Fruit fly (Drosophila melanogaster) whole organism, embryonic: Measurements from ENCODE around the gene mRpS18C.

ENCODE experiments used
- Atf-2 ChIP-seq: fragments of 200-800 bp; sonication (Bioruptor generic); optimal IDR thresholded peaks from 2 replicates; lab custom pipeline; 2016; ENCODE audit warnings: missing biosample characterization, missing genetic modification characterization
- Bdp1 ChIP-seq: fragments of 200-800 bp; sonication (Bioruptor generic); optimal IDR thresholded peaks from 3 replicates; lab custom pipeline; 2016; ENCODE audit warnings: missing biosample characterization, missing genetic modification characterization
- CG10462 ChIP-seq: fragments of 200-800 bp; sonication (Bioruptor generic); optimal IDR thresholded peaks from 2 replicates; lab custom pipeline; 2016; ENCODE audit warnings: missing biosample characterization, missing genetic modification characterization
- CG11093 ChIP-seq: fragments of 200-800 bp; sonication (Bioruptor generic); IDR thresholded peaks from 3 replicates; pipeline ENCODE4 v1.3.6; 2022; ENCODE audit warnings: missing biosample characterization, missing genetic modification characterization
- CG12104 ChIP-seq: fragments of 200-800 bp; sonication (Bioruptor generic); optimal IDR thresholded peaks from 3 replicates; lab custom pipeline; 2016; ENCODE audit warnings: missing biosample characterization, missing genetic modification characterization
- CG13123 ChIP-seq: fragments of 200-800 bp; sonication (Bioruptor generic); optimal IDR thresholded peaks from 2 replicates; lab custom pipeline; 2016; ENCODE audit warnings: missing biosample characterization, missing genetic modification characterization
- CG13624 ChIP-seq: fragments of 200-800 bp; sonication (Bioruptor generic); optimal IDR thresholded peaks from 2 replicates; lab custom pipeline; 2016; ENCODE audit warnings: missing biosample characterization, missing genetic modification characterization
- CG15269 ChIP-seq: fragments of 200-800 bp; sonication (Bioruptor generic); optimal IDR thresholded peaks from 2 replicates; lab custom pipeline; 2018; ENCODE audit warnings: missing biosample characterization, mild to moderate bottlenecking, missing genetic modification characterization, moderate library complexity
- CG2120 ChIP-seq: fragments of 200-800 bp; sonication (Bioruptor generic); optimal IDR thresholded peaks from 3 replicates; lab custom pipeline; 2016; ENCODE audit warnings: missing biosample characterization, missing genetic modification characterization
- CG2199 ChIP-seq: fragments of 200-800 bp; sonication (Bioruptor generic); IDR thresholded peaks from 3 replicates; pipeline ENCODE4 v1.3.6; 2022; ENCODE audit warnings: missing biosample characterization, missing genetic modification characterization
- CG31365 ChIP-seq: fragments of 200-800 bp; sonication (Bioruptor generic); optimal IDR thresholded peaks from 2 replicates; lab custom pipeline; 2018; ENCODE audit warnings: missing biosample characterization, mild to moderate bottlenecking, missing genetic modification characterization
- CG32772 ChIP-seq: fragments of 200-800 bp; sonication (Bioruptor generic); IDR thresholded peaks from 2 replicates; pipeline ENCODE4 v1.3.6; 2022; ENCODE audit warnings: missing biosample characterization, missing genetic modification characterization
- CG4328 ChIP-seq: fragments of 200-800 bp; sonication (Bioruptor generic); optimal IDR thresholded peaks from 3 replicates; lab custom pipeline; 2017; ENCODE audit warnings: missing biosample characterization, missing genetic modification reagents, missing genetic modification characterization
- CG4617 ChIP-seq: fragments of 200-800 bp; sonication (Bioruptor generic); optimal IDR thresholded peaks from 3 replicates; lab custom pipeline; 2016; ENCODE audit warnings: missing biosample characterization, missing genetic modification characterization, borderline replicate concordance
- CG6689 ChIP-seq: fragments of 200-800 bp; sonication (Bioruptor generic); IDR thresholded peaks from 2 replicates; pipeline ENCODE4 v1.3.6; 2022; ENCODE audit warnings: missing biosample characterization, missing genetic modification characterization
- CG7271 ChIP-seq: fragments of 200-800 bp; sonication (Bioruptor generic); optimal IDR thresholded peaks from 2 replicates; lab custom pipeline; 2018; ENCODE audit warnings: missing biosample characterization, mild to moderate bottlenecking, missing genetic modification characterization, moderate library complexity
- CoRest ChIP-seq: fragments of 200-800 bp; sonication (Bioruptor generic); optimal IDR thresholded peaks from 3 replicates; lab custom pipeline; 2018; ENCODE audit warnings: missing biosample characterization, mild to moderate bottlenecking, missing genetic modification characterization, moderate library complexity
- Dip3 ChIP-seq: fragments of 200-800 bp; sonication (Bioruptor generic); optimal IDR thresholded peaks from 3 replicates; lab custom pipeline; 2016; ENCODE audit warnings: missing biosample characterization, missing genetic modification characterization
- Dll ChIP-seq: fragments of 200-800 bp; sonication (Bioruptor generic); IDR thresholded peaks from 4 replicates; pipeline ENCODE4 v1.3.6; 2022; ENCODE audit warnings: missing biosample characterization, missing genetic modification characterization; ENCODE audit not compliant: partially characterized antibody
- ERR ChIP-seq: fragments of 200-800 bp; sonication (Bioruptor generic); optimal IDR thresholded peaks from 2 replicates; lab custom pipeline; 2016; ENCODE audit warnings: missing biosample characterization, missing genetic modification characterization
- HLH54F ChIP-seq: fragments of 200-800 bp; sonication (Bioruptor generic); optimal IDR thresholded peaks from 3 replicates; lab custom pipeline; 2016; ENCODE audit warnings: missing biosample characterization, missing genetic modification characterization
- HLHmδ ChIP-seq: fragments of 200-800 bp; sonication (Bioruptor generic); optimal IDR thresholded peaks from 2 replicates; lab custom pipeline; 2018; ENCODE audit warnings: missing biosample characterization, mild to moderate bottlenecking, missing genetic modification characterization, moderate library complexity
- Hey ChIP-seq: fragments of 200-800 bp; sonication (Bioruptor generic); optimal IDR thresholded peaks from 3 replicates; lab custom pipeline; 2018; ENCODE audit warnings: missing biosample characterization, mild to moderate bottlenecking, missing genetic modification characterization
- Hsf ChIP-seq: fragments of 200-800 bp; sonication (Bioruptor generic); optimal IDR thresholded peaks from 3 replicates; lab custom pipeline; 2016; ENCODE audit warnings: missing biosample characterization, missing genetic modification characterization
- NC2α ChIP-seq: fragments of 200-800 bp; sonication (Bioruptor generic); optimal IDR thresholded peaks from 2 replicates; lab custom pipeline; 2016; ENCODE audit warnings: missing biosample characterization, missing genetic modification characterization
- NC2β ChIP-seq: fragments of 200-800 bp; sonication (Bioruptor generic); optimal IDR thresholded peaks from 2 replicates; lab custom pipeline; 2016; ENCODE audit warnings: missing biosample characterization, missing genetic modification characterization
- Nf-YC ChIP-seq: fragments of 200-800 bp; optimal IDR thresholded peaks from 3 replicates; lab custom pipeline; 2019; ENCODE audit warnings: missing biosample characterization, mild to moderate bottlenecking, missing genetic modification characterization, moderate library complexity
- Sry-δ ChIP-seq: fragments of 200-800 bp; sonication (Bioruptor generic); optimal IDR thresholded peaks from 2 replicates; lab custom pipeline; 2016; ENCODE audit warnings: missing biosample characterization, missing genetic modification characterization
- Usf ChIP-seq: fragments of 200-800 bp; sonication (Bioruptor generic); optimal IDR thresholded peaks from 2 replicates; lab custom pipeline; 2017; ENCODE audit warnings: missing genotype, missing biosample characterization, missing genetic modification characterization
- YL-1 ChIP-seq: fragments of 200-800 bp; sonication (Bioruptor generic); optimal IDR thresholded peaks from 3 replicates; lab custom pipeline; 2017; ENCODE audit warnings: missing biosample characterization, mild to moderate bottlenecking, missing genetic modification characterization
- btn ChIP-seq: fragments of 200-800 bp; sonication (Bioruptor generic); optimal IDR thresholded peaks from 2 replicates; lab custom pipeline; 2016; ENCODE audit warnings: missing biosample characterization, missing genetic modification characterization
- dimm ChIP-seq: fragments of 200-800 bp; sonication (Bioruptor generic); IDR thresholded peaks from 2 replicates; pipeline ENCODE4 v1.3.6; 2022; ENCODE audit warnings: missing biosample characterization, missing genetic modification characterization
- dmrt99B ChIP-seq: fragments of 200-800 bp; sonication (Bioruptor generic); optimal IDR thresholded peaks from 2 replicates; lab custom pipeline; 2018; ENCODE audit warnings: missing biosample characterization, mild to moderate bottlenecking, missing genetic modification characterization, moderate library complexity
- ems ChIP-seq: fragments of 200-800 bp; sonication (Bioruptor generic); optimal IDR thresholded peaks from 3 replicates; lab custom pipeline; 2016; ENCODE audit warnings: missing biosample characterization, missing genetic modification characterization
- gcm ChIP-seq: fragments of 200-800 bp; sonication (Bioruptor generic); optimal IDR thresholded peaks from 2 replicates; lab custom pipeline; 2019; ENCODE audit warnings: missing biosample characterization, mild to moderate bottlenecking, missing genetic modification characterization, moderate library complexity
- hbn ChIP-seq: fragments of 200-800 bp; sonication (Bioruptor generic); IDR thresholded peaks from 2 replicates; pipeline ENCODE4 v1.3.6; 2022; ENCODE audit warnings: missing biosample characterization, missing genetic modification characterization; ENCODE audit not compliant: partially characterized antibody
- hkb ChIP-seq, 2 experiments: fragments of 200-800 bp in 1 of 2; fragments of >200 bp in 1 of 2; sonication (Bioruptor generic) in 1 of 2; IDR thresholded peaks in 1 of 2; optimal IDR thresholded peaks in 1 of 2; 2 replicates each; pipeline versions ENCODE4 v1.3.6 to Lab custom; 2017 to 2022; ENCODE audit warnings: missing biosample characterization in 1 of 2, missing genetic modification characterization in 1 of 2
- lbe ChIP-seq: fragments of 200-800 bp; sonication (Bioruptor generic); optimal IDR thresholded peaks from 2 replicates; lab custom pipeline; 2016; ENCODE audit warnings: missing biosample characterization, mild to moderate bottlenecking, missing genetic modification characterization
- luna ChIP-seq: fragments of 200-800 bp; sonication (Bioruptor generic); optimal IDR thresholded peaks from 2 replicates; lab custom pipeline; 2016; ENCODE audit warnings: missing biosample characterization, missing genetic modification characterization
- mirr ChIP-seq: fragments of 200-800 bp; sonication (Bioruptor generic); optimal IDR thresholded peaks from 3 replicates; lab custom pipeline; 2018; ENCODE audit warnings: missing biosample characterization, mild to moderate bottlenecking, missing genetic modification characterization
- nau ChIP-seq: fragments of 200-800 bp; sonication (Bioruptor generic); optimal IDR thresholded peaks from 3 replicates; lab custom pipeline; 2017; ENCODE audit warnings: missing biosample characterization, mild to moderate bottlenecking, missing genetic modification characterization, missing genetic modification reagents
- oc ChIP-seq: fragments of 200-800 bp; sonication (Bioruptor generic); optimal IDR thresholded peaks from 2 replicates; lab custom pipeline; 2018; ENCODE audit warnings: missing biosample characterization, mild to moderate bottlenecking, missing genetic modification characterization, moderate library complexity
- odd ChIP-seq: fragments of 200-800 bp; sonication (Bioruptor generic); optimal IDR thresholded peaks from 2 replicates; lab custom pipeline; 2017; ENCODE audit warnings: missing biosample characterization, mild to moderate bottlenecking, missing genetic modification characterization
- pfk ChIP-seq: fragments of 200-800 bp; sonication (Bioruptor generic); optimal IDR thresholded peaks from 2 replicates; lab custom pipeline; 2018; ENCODE audit warnings: missing biosample characterization, mild to moderate bottlenecking, missing genetic modification characterization, moderate library complexity
- pho ChIP-seq: fragments of 200-800 bp; sonication (Bioruptor generic); optimal IDR thresholded peaks from 2 replicates; lab custom pipeline; 2016; ENCODE audit warnings: missing biosample characterization, missing genetic modification characterization
- salm ChIP-seq: fragments of 200-800 bp; sonication (Bioruptor generic); optimal IDR thresholded peaks from 2 replicates; lab custom pipeline; 2018; ENCODE audit warnings: missing biosample characterization, mild to moderate bottlenecking, missing genetic modification characterization
- sima ChIP-seq: fragments of 200-800 bp; sonication (Bioruptor generic); optimal IDR thresholded peaks from 2 replicates; lab custom pipeline; 2016; ENCODE audit warnings: missing biosample characterization, missing genetic modification characterization
- slou ChIP-seq: fragments of 200-800 bp; sonication (Bioruptor generic); optimal IDR thresholded peaks from 3 replicates; lab custom pipeline; 2016; ENCODE audit warnings: missing biosample characterization, missing genetic modification characterization
- tap ChIP-seq: fragments of 200-800 bp; optimal IDR thresholded peaks from 3 replicates; lab custom pipeline; 2019; ENCODE audit warnings: missing biosample characterization, mild to moderate bottlenecking, missing genetic modification characterization, moderate library complexity
- wdn ChIP-seq: fragments of 200-800 bp; sonication (Bioruptor generic); IDR thresholded peaks from 2 replicates; pipeline ENCODE4 v1.3.6; 2022; ENCODE audit warnings: missing biosample characterization, missing genetic modification characterization

mRpS18C gene

DNA sequence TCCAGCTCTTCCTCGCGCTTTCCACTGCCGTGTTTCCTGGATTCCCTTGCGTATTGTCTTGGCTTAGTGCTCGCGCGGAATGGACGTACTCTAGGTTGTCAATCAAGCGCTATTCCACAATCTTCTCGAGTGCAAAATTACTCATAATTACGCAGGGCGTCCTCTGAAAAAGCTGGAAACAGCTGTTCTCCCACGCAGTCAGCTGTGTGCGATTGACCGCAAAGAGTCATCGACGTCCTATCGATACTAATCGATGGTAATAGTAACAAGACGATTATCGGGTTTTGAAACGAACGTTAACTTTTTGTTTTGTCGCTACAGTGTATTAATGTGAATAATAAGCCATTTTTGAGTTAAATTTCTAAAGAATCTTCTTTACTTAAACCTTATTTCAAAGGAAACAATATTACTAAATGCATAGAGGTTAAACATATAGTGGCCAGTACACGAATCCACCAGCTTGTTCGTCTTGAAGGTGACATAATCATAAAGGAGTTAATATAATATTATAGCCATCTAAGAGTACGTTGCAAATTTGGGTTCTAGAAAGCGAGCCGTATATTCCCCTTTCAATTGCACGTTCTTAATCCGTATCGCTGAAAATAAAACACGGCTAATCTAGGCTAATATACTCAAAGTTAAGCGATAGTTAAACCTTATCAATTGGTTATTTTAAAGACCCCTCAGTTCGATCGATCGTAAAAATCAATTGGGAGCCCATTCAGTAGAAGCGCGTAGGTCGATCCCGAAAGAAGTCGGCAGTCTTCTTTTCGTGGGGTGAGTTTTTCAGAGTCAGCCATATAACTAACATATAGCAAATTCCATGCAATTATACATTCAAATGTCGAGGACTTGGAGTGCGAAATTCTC lies 35.5 kb downstream of the mRpS18C start, which contains the start of the genes CG2224 and CDase (continued):
- TF ChIP-seq gcm (GFP tag; lab: Kevin White, UChicago) (no peak), mirr (GFP tag; lab: Kevin White, UChicago) (no peak), HLHmδ (GFP tag; lab: Kevin White, UChicago) (no peak), HLH54F (GFP tag; lab: Kevin White, UChicago) (no peak), oc (tag; lab: Kevin White, UChicago) (no peak), CG13624 (GFP tag; lab: Kevin White, UChicago) (no peak), hkb (optimal IDR thresholded peaks at IDR 0.05; lab: Kevin White, UChicago) (no peak), hkb (GFP tag; IDR thresholded peaks at IDR 0.05; lab: Robert Waterston, UW) (no peak), Dll (GFP tag; lab: Robert Waterston, UW) (peak; percentile 91), wdn (GFP tag; lab: Robert Waterston, UW) (no peak), hbn (GFP tag; lab: Robert Waterston, UW) (peak; percentile 97), CG4328 (GFP tag; lab: Kevin White, UChicago) (no peak), lbe (GFP tag; lab: Kevin White, UChicago) (no peak), nau (GFP tag; lab: Kevin White, UChicago) (no peak), pho (GFP tag; lab: Kevin White, UChicago) (no peak), luna (GFP tag; lab: Kevin White, UChicago) (no peak), CG2120 (GFP tag; lab: Kevin White, UChicago) (no peak), CG4617 (GFP tag; lab: Kevin White, UChicago) (peak; percentile 16), YL-1 (GFP tag; lab: Kevin White, UChicago) (no peak), CG32772 (no peak), Dip3 (GFP tag; lab: Kevin White, UChicago) (no peak), odd (GFP tag; lab: Kevin White, UChicago) (no peak), CG6689 (GFP tag; lab: Robert Waterston, UW) (no peak), Usf (GFP tag; lab: Kevin White, UChicago) (no peak), CG13123 (GFP tag; lab: Kevin White, UChicago) (no peak), salm (tag; lab: Kevin White, UChicago) (no peak), CoRest (tag; lab: Kevin White, UChicago) (no peak), CG12104 (GFP tag; lab: Kevin White, UChicago) (no peak), tap (tag; lab: Kevin White, UChicago) (no peak), slou (GFP tag; lab: Kevin White, UChicago) (no peak), dimm (no peak), CG31365 (no peak), ERR (no peak), Bdp1 (GFP tag; lab: Kevin White, UChicago) (no peak), NC2α (GFP tag; lab: Kevin White, UChicago) (no peak), sima (no peak), CG2199 (GFP tag; lab: Robert Waterston, UW) (no peak), dmrt99B (no peak), Atf-2 (GFP tag; lab: Kevin White, UChicago) (no peak), CG7271 (tag; lab: Kevin White, UChicago) (no peak), CG10462 (GFP tag; lab: Kevin White, UChicago) (no peak), ems (GFP tag; lab: Kevin White, UChicago) (no peak), pfk (no peak), CG11093 (GFP tag; lab: Robert Waterston, UW) (no peak), Hsf (GFP tag; lab: Kevin White, UChicago) (no peak), Hey (tag; lab: Kevin White, UChicago) (no peak), NC2β (GFP tag; lab: Kevin White, UChicago) (no peak), btn (GFP tag; lab: Kevin White, UChicago) (no peak), CG15269 (tag; lab: Kevin White, UChicago) (no peak), Sry-δ (GFP tag; lab: Kevin White, UChicago) (peak; percentile 68), Nf-YC (tag; lab: Kevin White, UChicago) (no peak)
